Worm (Caenorhabditis elegans): ENCODE data around the gene Y39A3A.4.
"Not testable (repeated sequence)": the region's sequence is repeated elsewhere in the genome, so short reads cannot be mapped to it uniquely, and the experiment has no call there.

- TF ChIP-seq klf-2 (GFP tag; conservative IDR thresholded peaks at IDR 0.05); T22C8.4 (GFP tag; IDR thresholded peaks at IDR 0.05); flt-1 (GFP tag; IDR thresholded peaks at IDR 0.05); ztf-29 (GFP tag; IDR thresholded peaks at IDR 0.05); cog-1 (tag; optimal IDR thresholded peaks at IDR 0.05); ref-1 (GFP tag; conservative IDR thresholded peaks at IDR 0.05); tab-1 (GFP tag; IDR thresholded peaks at IDR 0.05); med-1 (GFP tag; optimal IDR thresholded peaks at IDR 0.05; ENCODE audit: insufficient read depth); ztf-23 (GFP tag; IDR thresholded peaks at IDR 0.05): not testable (repeated sequence)
Measured at ce11 chrIII:2082519-2082918, 6.1 kb upstream of the Y39A3A.4 start, which contains the start of gene cpt-3.
